Fruit fly (Drosophila melanogaster) ovary, adult (tissue): ENCODE measurements around the gene tbc.
A peak's percentile ranks its signal among the peaks of the same experiment; 100 is the strongest.

Source experiments
- CG17801 ChIP-seq: fragments of 200-800 bp; optimal IDR thresholded peaks from 2 replicates; lab custom pipeline; 2019; ENCODE audit warnings: missing biosample characterization, mild to moderate bottlenecking, missing genetic modification characterization, moderate library complexity; ENCODE audit not compliant: partially characterized antibody

The tbc gene

DNA sequence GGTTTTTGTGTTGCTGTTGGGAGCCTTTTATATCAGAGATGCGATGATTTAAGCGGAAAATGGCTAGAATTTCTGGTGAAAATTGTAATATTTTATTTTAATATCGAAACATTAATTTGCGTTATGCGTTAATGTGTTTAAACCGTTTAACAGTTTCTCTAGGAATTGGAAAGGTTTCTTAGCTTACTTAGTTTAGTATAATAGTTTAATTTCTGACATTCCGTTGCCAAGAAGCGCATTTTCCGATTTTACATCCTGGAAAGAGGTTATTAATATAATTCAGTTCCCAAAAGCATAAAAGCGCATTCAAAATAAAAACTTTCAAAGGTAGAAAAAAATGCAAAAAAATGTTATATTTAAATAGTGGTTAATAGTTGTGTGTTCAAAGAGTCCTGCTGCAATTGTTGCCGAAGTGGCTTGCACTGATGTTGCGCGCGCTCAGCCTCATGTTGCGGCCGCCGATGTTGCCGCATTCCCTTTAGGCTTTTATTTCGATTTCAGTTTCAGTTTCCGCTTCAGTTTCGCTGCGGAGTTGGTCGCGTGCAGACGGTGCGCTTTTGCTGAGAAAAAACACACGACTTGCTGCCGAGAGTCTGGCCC is at the start of gene tbc:
Gene tbc, plus strand, starts transcription at position 504 of the 600 bp plus-strand sequence.
- TF ChIP-seq CG17801 (GFP tag; lab: Kevin White, UChicago) = no peak

DNA sequence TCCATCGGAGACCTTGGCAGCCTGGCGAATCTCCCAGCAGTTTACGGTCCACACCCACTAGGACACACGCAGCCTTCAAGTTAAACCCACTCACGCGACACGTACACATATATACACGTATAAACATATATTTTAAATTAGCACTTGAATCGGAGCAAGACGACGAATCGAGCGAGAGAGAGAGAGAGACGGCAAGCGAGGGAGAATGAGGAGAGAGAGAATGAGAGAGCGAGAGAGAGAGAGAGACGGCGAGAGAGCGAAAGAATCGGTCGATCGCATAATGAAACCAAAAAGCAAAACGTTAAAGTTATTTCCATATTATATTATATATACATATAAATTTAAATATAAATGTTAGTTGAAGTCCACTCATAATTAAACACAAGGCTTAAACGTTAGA is 37.5 kb upstream of the tbc start:
- TF ChIP-seq CG17801 (GFP tag; lab: Kevin White, UChicago) = no peak

dm6 chrX:20413481-20413880 is 35.6 kb upstream of the tbc start, which contains the start of gene CG15459:
CG15459 (minus strand) TSS chrX:20413581.
- no peak for TF ChIP-seq CG17801 (GFP tag; lab: Kevin White, UChicago)

dm6 chrX:20414099-20414498 is 35.0 kb upstream of the tbc start, which contains the start of gene CG15458:
CG15458 (minus strand) TSS chrX:20414199.
- TF ChIP-seq CG17801 (GFP tag; lab: Kevin White, UChicago) = no peak

dm6 chrX:20415444-20415843 is 33.7 kb upstream of the tbc start, which contains the start of gene Obp19a:
Obp19a (plus strand) TSS chrX:20415744.
- TF ChIP-seq CG17801 (GFP tag; lab: Kevin White, UChicago) = no peak

DNA sequence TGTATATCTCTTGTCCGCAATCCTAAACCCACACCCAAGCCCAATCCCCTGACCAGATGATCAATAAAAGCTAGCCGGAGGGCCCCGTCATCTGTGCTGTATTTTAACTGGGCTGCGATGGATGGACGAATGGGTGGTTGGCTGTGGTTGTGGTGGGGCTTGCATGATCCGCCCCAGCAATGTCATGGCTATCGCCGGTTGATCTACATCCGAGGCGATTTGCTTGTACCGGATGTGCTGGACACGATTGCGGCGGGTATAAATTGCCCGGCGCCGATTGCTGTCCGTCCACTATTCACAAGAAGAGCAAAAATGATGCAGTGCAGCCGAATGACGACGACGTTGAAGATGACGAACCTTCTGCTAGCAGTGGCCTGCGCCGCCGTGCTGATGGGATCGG is 32.7 kb upstream of the tbc start, which contains the start of gene Obp19b:
Gene Obp19b, plus strand, starts transcription at position 301 of the 400 bp plus-strand sequence.
- TF ChIP-seq CG17801 (GFP tag; lab: Kevin White, UChicago) = no peak

dm6 chrX:20418864-20419263 is 30.3 kb upstream of the tbc start, which contains the start of gene Obp19c:
Obp19c (minus strand) TSS chrX:20418964.
- TF ChIP-seq CG17801 (GFP tag; lab: Kevin White, UChicago) = no peak

DNA sequence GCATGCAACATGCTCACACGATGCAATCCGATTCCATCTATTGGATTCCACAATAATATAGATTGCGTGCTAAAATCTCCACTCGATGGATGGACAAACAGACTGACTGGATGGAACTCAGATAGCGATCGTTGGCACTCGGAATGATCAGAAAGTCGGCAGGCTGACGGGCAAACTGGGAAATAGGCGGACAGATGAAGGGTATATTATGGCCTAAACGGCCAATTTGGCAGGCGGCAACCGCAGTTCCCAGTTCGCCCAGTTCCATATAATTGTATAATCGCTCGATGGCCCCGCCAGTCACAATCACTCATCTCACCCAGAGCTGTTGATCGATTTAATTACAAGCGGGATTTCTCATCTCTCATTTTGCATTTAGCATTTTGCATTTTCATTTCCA is 29.8 kb upstream of the tbc start, which contains the start of gene Obp19d:
Gene Obp19d, plus strand, starts transcription at position 301 of the 400 bp plus-strand sequence.
- no peak for TF ChIP-seq CG17801 (GFP tag; lab: Kevin White, UChicago)

dm6 chrX:20423158-20423557 is 26.0 kb upstream of the tbc start:
- no peak for TF ChIP-seq CG17801 (GFP tag; lab: Kevin White, UChicago)

DNA sequence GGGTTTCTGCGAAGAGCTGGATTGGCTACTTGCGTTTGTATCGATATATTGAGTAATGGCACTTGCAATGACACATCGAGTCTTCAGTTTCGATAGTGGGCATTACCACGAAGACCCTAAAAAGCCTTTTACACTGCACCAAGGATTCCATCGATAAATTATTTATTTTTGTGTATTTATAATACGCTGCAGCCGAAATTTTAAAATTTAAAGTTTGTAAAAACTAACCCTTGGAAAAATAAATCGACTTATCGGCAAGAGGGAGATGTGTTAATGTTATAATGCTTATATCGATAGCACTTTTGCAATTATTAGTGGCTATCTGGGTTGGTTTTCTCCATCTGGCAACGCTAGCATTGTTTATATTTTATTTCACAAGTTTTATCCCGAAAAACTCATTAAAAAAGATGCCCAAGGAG is 25.4 kb upstream of the tbc start, which contains the start of the genes Pp4-19C and cactin:
Gene Pp4-19C, minus strand, starts transcription at position 256 of the 419 bp plus-strand sequence.
Gene cactin, plus strand, starts transcription at position 323 of the 419 bp plus-strand sequence.
- peak; percentile 36 for TF ChIP-seq CG17801 (GFP tag; lab: Kevin White, UChicago)

DNA sequence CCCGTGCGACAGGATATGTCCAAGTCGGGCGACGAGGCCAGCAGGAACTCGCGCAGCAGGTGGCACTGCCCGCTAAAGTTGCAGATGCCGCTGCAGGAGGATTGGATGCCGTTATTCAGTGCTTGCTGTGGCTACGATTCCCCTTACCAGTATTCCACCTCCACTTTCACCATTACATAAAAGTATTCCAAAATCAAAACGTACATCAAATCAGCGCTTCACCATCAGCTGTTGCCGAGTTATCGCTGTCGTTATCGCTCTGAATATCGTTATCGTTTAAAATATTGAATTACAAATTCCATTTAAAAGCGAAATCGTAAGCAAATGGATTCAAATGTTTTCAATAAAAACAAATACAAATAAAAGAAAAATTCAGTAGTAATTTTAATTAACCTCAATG is 22.3 kb upstream of the tbc start, which contains the start of gene CG15456:
Gene CG15456, minus strand, starts transcription at position 225 of the 400 bp plus-strand sequence.
- no peak for TF ChIP-seq CG17801 (GFP tag; lab: Kevin White, UChicago)

dm6 chrX:20429482-20430204 is 19.5 kb upstream of the tbc start, which contains the start of the genes CG11710 and mal:
CG11710 (minus strand) TSS chrX:20429673.
mal (plus strand) TSS chrX:20429675.
- TF ChIP-seq CG17801 (GFP tag; lab: Kevin White, UChicago) = peak; percentile 92

DNA sequence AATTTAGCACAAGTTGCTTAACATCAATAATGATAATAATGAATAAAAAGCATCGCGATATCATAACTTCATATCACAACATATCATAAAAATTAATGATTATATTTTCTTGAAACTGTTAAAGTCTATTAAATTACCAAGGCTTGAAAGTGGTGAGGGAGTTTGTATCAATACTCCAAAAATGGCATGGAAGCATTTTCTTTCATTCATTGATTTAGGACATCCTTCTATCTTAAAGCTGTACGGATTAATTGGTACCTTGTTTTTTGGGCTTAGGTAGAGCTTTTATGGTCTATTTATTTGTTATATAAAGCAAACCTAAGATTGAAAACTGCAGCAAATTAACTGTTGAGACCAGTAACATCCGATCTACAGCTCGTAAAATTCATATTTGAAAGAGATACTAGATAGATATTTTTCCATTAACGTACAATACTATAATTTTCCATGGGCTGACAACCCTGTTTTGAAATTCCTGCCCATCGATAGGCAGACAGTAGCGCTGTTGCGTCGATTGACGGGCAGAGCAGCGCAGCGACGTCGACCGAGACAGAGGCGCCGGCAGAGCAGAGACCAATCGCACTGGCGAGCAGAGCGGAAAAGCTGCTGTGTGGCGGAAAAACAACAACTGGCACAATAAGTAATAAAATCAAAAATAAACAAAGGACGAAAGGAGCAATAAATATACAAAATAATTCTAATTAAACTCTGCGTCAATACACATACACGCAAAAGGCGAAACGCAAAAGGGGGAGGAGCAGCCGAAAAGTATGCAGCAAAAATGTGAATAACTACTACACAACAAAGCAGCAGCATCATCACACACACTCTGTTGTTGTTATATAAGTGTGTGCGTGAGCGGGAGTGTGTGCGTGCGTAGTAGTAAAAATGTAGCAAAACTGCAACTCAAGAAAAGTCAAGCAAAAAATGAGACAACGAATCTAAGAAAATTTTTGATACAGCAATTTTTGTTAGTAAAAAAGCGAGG is 15.5 kb upstream of the tbc start, which contains the start of gene CG1695:
Gene CG1695, plus strand, starts transcription at position 606 of the 988 bp plus-strand sequence.
- no peak for TF ChIP-seq CG17801 (GFP tag; lab: Kevin White, UChicago)

DNA sequence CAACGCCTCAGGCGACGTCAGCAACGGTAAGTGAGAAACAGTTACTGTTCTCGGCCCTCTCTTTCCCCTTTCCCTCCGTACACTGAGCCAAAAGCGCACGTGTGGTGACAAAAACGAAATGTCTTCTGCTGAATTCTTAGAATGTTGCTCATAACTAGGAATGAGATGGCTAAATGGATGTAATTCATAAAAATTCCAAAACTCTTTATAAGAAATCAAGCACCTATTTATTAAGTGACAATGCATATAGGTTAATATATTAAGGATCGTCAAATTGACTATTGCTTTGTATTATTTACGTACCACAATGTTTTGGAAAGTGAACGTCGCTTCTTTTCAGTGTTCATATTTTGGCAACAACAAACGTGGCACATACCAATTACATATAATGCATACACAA is 14.6 kb upstream of the tbc start:
- TF ChIP-seq CG17801 (GFP tag; lab: Kevin White, UChicago) = no peak
